Worm (Caenorhabditis elegans): ENCODE measurements around the gene Y108G3AL.2.

ce11 chrV:150059-150458 lies 16.7 kb upstream of the Y108G3AL.2 start:
- TF ChIP-seq madf-2 (tag; optimal IDR thresholded peaks at IDR 0.05) (no peak), nfya-1 (tag; optimal IDR thresholded peaks at IDR 0.05) (no peak), pha-4 (tag; optimal IDR thresholded peaks at IDR 0.05) (no peak), F13H6.1 (tag; optimal IDR thresholded peaks at IDR 0.05) (no peak), fkh-10 (GFP tag; optimal IDR thresholded peaks at IDR 0.05) (no peak), unc-86 (tag; optimal IDR thresholded peaks at IDR 0.05) (no peak)

All from whole organism, late embryonic.